Worm (Caenorhabditis elegans): ENCODE data around the gene grsp-2.
"Not testable (repeated sequence)": the region's sequence is repeated elsewhere in the genome, so short reads cannot be mapped to it uniquely, and the experiment has no call there.

grsp-2 gene

DNA sequence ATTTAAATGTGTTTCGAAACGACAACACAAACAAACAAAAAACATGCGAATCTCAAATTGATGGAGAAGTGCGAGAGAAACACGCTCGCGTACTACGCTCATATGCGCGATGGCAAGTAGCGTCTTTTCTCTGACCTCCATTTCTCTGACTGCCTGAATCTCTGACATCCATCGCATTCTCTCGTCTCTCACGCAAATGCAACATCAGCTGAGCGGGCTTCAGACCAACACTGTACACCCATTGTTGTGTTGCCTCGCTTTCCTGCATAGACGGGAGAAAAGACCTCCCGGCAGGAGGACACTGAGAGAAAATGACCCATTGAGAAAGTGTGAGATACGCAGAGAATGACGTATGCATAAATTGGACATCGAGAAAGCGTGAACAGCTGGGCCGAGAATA, 34.0 kb upstream of the grsp-2 start (continued):
- TF ChIP-seq mep-1 (tag; optimal IDR thresholded peaks at IDR 0.05) (peak; percentile 75), hlh-30 (tag; optimal IDR thresholded peaks at IDR 0.05; ENCODE audit: insufficient read depth) (peak; percentile 91), ceh-20 (GFP tag; IDR thresholded peaks at IDR 0.05) (0 out of 2 replicates have a peak, but pooled peaks have one; percentile 32), nhr-6 (tag; optimal IDR thresholded peaks at IDR 0.05) (peak; percentile 70), nhr-28 (tag; optimal IDR thresholded peaks at IDR 0.05) (peak; percentile 82), Y48G9A.11 (GFP tag; IDR thresholded peaks at IDR 0.05) (no peak), nhr-48 (tag; optimal IDR thresholded peaks at IDR 0.05) (peak; percentile 60), nhr-41 (GFP tag; IDR thresholded peaks at IDR 0.05) (0 out of 2 replicates have a peak, but pooled peaks have one; percentile 17), unc-62 (GFP tag; optimal IDR thresholded peaks at IDR 0.05 in 1 of 2) (peak in 1 of 2 experiments; percentile 98), unc-62 (tag; optimal IDR thresholded peaks at IDR 0.05) (no peak), nhr-25 (tag; optimal IDR thresholded peaks at IDR 0.05; ENCODE audit: borderline replicate concordance, insufficient read depth) (peak; percentile 78), ceh-32 (tag; optimal IDR thresholded peaks at IDR 0.05; ENCODE audit: poor library complexity) (no peak), ZK337.2 (GFP tag; IDR thresholded peaks at IDR 0.05) (no peak), pha-4 (GFP tag; IDR thresholded peaks at IDR 0.05) (no peak), pha-4 (tag; optimal IDR thresholded peaks at IDR 0.05) (peak; percentile 34), nhr-11 (tag; optimal IDR thresholded peaks at IDR 0.05) (peak; percentile 55), mdl-1 (tag; optimal IDR thresholded peaks at IDR 0.05) (peak in 1 of 2 experiments; percentile 88), arid-1 (GFP tag; conservative IDR thresholded peaks at IDR 0.05) (no peak), hif-1 (tag; optimal IDR thresholded peaks at IDR 0.05) (peak in 1 of 2 experiments; percentile 54)

DNA sequence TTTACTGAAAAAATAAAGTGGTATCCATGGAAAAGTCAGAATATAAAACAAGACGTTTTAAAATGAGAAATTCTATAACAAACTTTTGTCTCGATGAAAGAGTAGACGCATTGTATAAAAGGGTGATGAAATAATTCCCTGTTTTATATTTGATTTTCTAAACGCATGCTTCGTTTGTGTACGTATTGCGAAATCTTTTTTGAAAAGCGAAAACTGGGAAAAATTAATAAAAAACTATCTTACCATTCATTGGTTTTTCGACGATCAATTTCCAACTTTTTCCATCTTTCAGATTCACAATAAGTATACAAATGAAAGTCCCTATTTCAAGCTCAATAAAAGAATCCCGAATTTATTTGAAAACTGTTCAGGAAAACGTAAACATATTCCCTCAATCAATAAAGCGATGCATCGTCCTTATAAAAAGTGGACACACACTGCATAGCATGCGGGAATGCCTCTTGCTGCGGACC, 31.2 kb upstream of the grsp-2 start, which contains the start of gene C33D9.13:
Gene C33D9.13, minus strand, starts transcription at position 423 of the 473 bp plus-strand sequence.
- TF ChIP-seq ceh-20 (GFP tag; IDR thresholded peaks at IDR 0.05) (no peak), ces-1 (GFP tag; optimal IDR thresholded peaks at IDR 0.05) (no peak), mxl-2 (GFP tag; conservative IDR thresholded peaks at IDR 0.05) (no peak), F49E8.2 (tag; optimal IDR thresholded peaks at IDR 0.05; ENCODE audit: borderline replicate concordance) (no peak), fkh-10 (GFP tag; optimal IDR thresholded peaks at IDR 0.05) (no peak), lin-13 (GFP tag; optimal IDR thresholded peaks at IDR 0.05) (no peak), dve-1 (tag; optimal IDR thresholded peaks at IDR 0.05; ENCODE audit: insufficient read depth) (no peak), daf-12 (tag; optimal IDR thresholded peaks at IDR 0.05) (no peak), ZK546.5 (tag; optimal IDR thresholded peaks at IDR 0.05) (no peak), nhr-102 (tag; optimal IDR thresholded peaks at IDR 0.05) (no peak), ztf-7 (tag; optimal IDR thresholded peaks at IDR 0.05) (no peak)

DNA sequence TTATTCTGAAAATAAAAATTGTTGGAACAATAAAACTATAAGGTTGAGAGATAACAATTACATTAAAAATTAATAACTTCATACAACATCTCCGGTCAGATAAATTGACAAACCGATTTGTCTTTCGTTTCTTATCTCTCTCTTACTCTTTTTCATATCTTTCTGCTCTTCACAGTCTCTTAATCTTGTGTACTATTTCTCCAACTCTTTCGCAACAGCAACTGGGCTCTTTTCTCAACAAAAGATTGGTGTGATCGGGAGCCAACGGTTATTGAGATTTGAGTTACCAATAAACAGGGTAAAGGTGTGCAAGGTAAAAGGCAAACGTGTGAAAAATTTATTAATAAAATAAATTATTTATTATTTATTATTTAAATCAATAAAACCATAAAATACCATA, 29.5 kb upstream of the grsp-2 start, which contains the start of gene C33D9.8:
Gene C33D9.8, minus strand, starts transcription at position 99 of the 400 bp plus-strand sequence.
- no peak for TF ChIP-seq daf-16 (GFP tag; optimal IDR thresholded peaks at IDR 0.05)
- TF ChIP-seq daf-16 (tag; optimal IDR thresholded peaks at IDR 0.05), result peak; percentile 24
- TF ChIP-seq ztf-11 (tag; optimal IDR thresholded peaks at IDR 0.05), result no peak

DNA sequence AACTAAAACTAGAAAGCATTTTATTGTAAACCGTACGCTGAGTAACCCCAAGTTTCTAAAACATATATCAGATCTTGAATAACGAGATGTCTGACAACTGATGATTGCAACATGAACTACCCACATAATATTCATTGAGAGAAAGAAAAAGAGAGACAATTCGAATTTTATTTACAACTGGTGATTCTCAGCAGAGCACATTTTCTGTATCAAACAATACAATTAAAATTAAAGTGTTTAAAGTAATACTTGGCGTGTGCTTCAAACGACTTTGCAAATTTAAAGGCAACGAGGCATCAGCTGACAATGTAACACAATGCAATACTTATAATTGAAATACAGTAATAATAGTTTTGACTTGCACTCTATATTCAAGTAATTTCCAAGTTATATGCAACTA, 28.1 kb upstream of the grsp-2 start, which contains the start of gene C33D9.10:
Gene C33D9.10, minus strand, starts transcription at position 101 of the 400 bp plus-strand sequence.
- not testable (repeated sequence) for TF ChIP-seq lin-38, ctbp-1, dmd-6 (GFP tag; IDR thresholded peaks at IDR 0.05)

Measured in whole organism, L4 larva.